Worm (Caenorhabditis elegans): ENCODE measurements around the gene cnnm-5.

cnnm-5 gene

ce11 chrIII:3801379-3801894, 27.6 kb downstream of the cnnm-5 start (continued):
- TF ChIP-seq lsy-2 (tag; optimal IDR thresholded peaks at IDR 0.05) (peak; percentile 94 to 96), ztf-4 (tag; optimal IDR thresholded peaks at IDR 0.05) (peak; percentile 97), vab-15 (tag; optimal IDR thresholded peaks at IDR 0.05) (no peak), aha-1 (tag; optimal IDR thresholded peaks at IDR 0.05) (peak; percentile 79), C16A3.4 (tag; optimal IDR thresholded peaks at IDR 0.05) (peak; percentile 91), grh-1 (GFP tag; IDR thresholded peaks at IDR 0.05) (peak; percentile 90), sox-4 (tag; optimal IDR thresholded peaks at IDR 0.05) (peak; percentile 79), unc-62 (GFP tag; optimal IDR thresholded peaks at IDR 0.05) (no peak), C04F5.9 (tag; optimal IDR thresholded peaks at IDR 0.05) (peak; percentile 43), hlh-17 (GFP tag; optimal IDR thresholded peaks at IDR 0.05; ENCODE audit: borderline replicate concordance) (no peak)

ce11 chrIII:3800934-3801252, 28.1 kb downstream of the cnnm-5 start:
- no peak for TF ChIP-seq lin-14 (GFP tag; optimal IDR thresholded peaks at IDR 0.05)
- no peak for TF ChIP-seq efl-1 (optimal IDR thresholded peaks at IDR 0.05)
- peak in 1 of 2 experiments; percentile 81 for TF ChIP-seq efl-1 (GFP tag; optimal IDR thresholded peaks at IDR 0.05 in 1 of 2)

ce11 chrIII:3800240-3800933, 28.6 kb downstream of the cnnm-5 start, which contains the start of gene mtm-3:
Gene mtm-3, minus strand, starts transcription at chrIII:3800467.
- TF ChIP-seq isw-1 (GFP tag; IDR thresholded peaks at IDR 0.05) = no peak
- peak; percentile 80 for TF ChIP-seq blmp-1 (tag; optimal IDR thresholded peaks at IDR 0.05)
- no peak for TF ChIP-seq efl-1 (optimal IDR thresholded peaks at IDR 0.05)
- peak in 1 of 2 experiments; percentile 41 for TF ChIP-seq efl-1 (GFP tag; optimal IDR thresholded peaks at IDR 0.05 in 1 of 2)

ce11 chrIII:3799213-3799612, 29.8 kb downstream of the cnnm-5 start:
- TF ChIP-seq elt-3 (tag; optimal IDR thresholded peaks at IDR 0.05) (peak in 4 of 6 experiments; percentile 29 to 75 (median 49)), lin-14 (GFP tag; optimal IDR thresholded peaks at IDR 0.05) (peak; percentile 63), ceh-82 (tag; optimal IDR thresholded peaks at IDR 0.05) (no peak), skn-1 (tag; optimal IDR thresholded peaks at IDR 0.05) (no peak), lin-15B (tag; optimal IDR thresholded peaks at IDR 0.05) (no peak), lir-3 (tag; optimal IDR thresholded peaks at IDR 0.05; ENCODE audit: poor library complexity) (no peak), egl-27 (tag; optimal IDR thresholded peaks at IDR 0.05) (no peak), isw-1 (GFP tag; IDR thresholded peaks at IDR 0.05) (no peak), unc-62 (GFP tag; optimal IDR thresholded peaks at IDR 0.05) (no peak), nhr-11 (tag; optimal IDR thresholded peaks at IDR 0.05) (no peak), sptf-1 (tag; optimal IDR thresholded peaks at IDR 0.05) (no peak), ets-5 (GFP tag; IDR thresholded peaks at IDR 0.05) (no peak), unc-98 (GFP tag; IDR thresholded peaks at IDR 0.05) (no peak), nhr-20 (tag; optimal IDR thresholded peaks at IDR 0.05) (peak; percentile 57), irx-1 (tag; optimal IDR thresholded peaks at IDR 0.05) (no peak), C04F5.9 (tag; optimal IDR thresholded peaks at IDR 0.05) (no peak), zip-4 (GFP tag; optimal IDR thresholded peaks at IDR 0.05) (no peak), rnt-1 (tag; optimal IDR thresholded peaks at IDR 0.05) (no peak), nhr-84 (tag; optimal IDR thresholded peaks at IDR 0.05) (no peak), nhr-85 (tag) (no peak), ceh-88 (GFP tag; IDR thresholded peaks at IDR 0.05) (no peak), snu-23 (GFP tag; optimal IDR thresholded peaks at IDR 0.05) (peak; percentile 60), swsn-7 (tag; optimal IDR thresholded peaks at IDR 0.05) (no peak), mdl-1 (tag; optimal IDR thresholded peaks at IDR 0.05) (no peak), tbx-2 (tag; optimal IDR thresholded peaks at IDR 0.05) (peak; percentile 21), fos-1 (tag; optimal IDR thresholded peaks at IDR 0.05) (no peak), ztf-4 (tag; optimal IDR thresholded peaks at IDR 0.05) (no peak), ama-1 (optimal IDR thresholded peaks at IDR 0.05) (peak; percentile 12), F16B12.6 (tag; optimal IDR thresholded peaks at IDR 0.05) (no peak), ztf-11 (tag; optimal IDR thresholded peaks at IDR 0.05) (no peak), efl-3 (GFP tag; optimal IDR thresholded peaks at IDR 0.05) (no peak), nhr-76 (tag; optimal IDR thresholded peaks at IDR 0.05) (no peak), nhr-12 (tag; optimal IDR thresholded peaks at IDR 0.05) (no peak), C34B4.2 (tag; optimal IDR thresholded peaks at IDR 0.05) (no peak), blmp-1 (tag; optimal IDR thresholded peaks at IDR 0.05) (peak; percentile 65), sup-37 (GFP tag; optimal IDR thresholded peaks at IDR 0.05) (no peak), unc-30 (tag; optimal IDR thresholded peaks at IDR 0.05) (no peak)

Measured in whole organism, L1 larva.